Fruit fly (Drosophila melanogaster): ENCODE data around the gene nero.

Gene nero

DNA sequence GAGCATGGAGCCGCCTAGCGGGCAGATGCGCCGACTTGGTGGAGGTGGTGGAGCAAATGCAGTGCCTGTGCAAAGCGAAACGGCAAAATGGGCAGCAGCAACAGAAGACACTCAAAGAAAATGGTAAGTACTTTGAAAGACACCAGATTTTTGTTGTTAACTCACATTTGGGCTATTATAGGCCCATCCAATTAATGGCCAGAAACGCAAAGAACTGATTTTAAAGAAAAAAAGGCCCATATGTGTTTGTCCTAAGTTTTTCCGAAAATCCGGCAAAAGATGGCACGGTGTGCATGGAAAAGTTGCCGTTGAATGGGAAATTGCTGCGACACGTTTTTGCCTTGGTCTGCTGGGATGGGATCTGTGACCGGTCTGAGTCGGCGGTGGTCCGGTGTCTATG lies 20.8 kb upstream of the nero start:
- TF ChIP-seq pdm3 (GFP tag; optimal IDR thresholded peaks at IDR 0.05) (peak; percentile 57), Met (GFP tag; optimal IDR thresholded peaks at IDR 0.05) (no peak), CG1621 (tag; optimal IDR thresholded peaks at IDR 0.05) (no peak), CG6854 (GFP tag; optimal IDR thresholded peaks at IDR 0.05) (no peak), CG11902 (GFP tag; optimal IDR thresholded peaks at IDR 0.05) (no peak), CG4318 (GFP tag; optimal IDR thresholded peaks at IDR 0.05) (no peak), OdsH (GFP tag; optimal IDR thresholded peaks at IDR 0.05) (peak; percentile 53), Ets96B (tag; optimal IDR thresholded peaks at IDR 0.05) (peak; percentile 56), Blimp-1 (GFP tag; optimal IDR thresholded peaks at IDR 0.05) (no peak), Hr39 (GFP tag; optimal IDR thresholded peaks at IDR 0.05) (no peak), CG16779 (tag; optimal IDR thresholded peaks at IDR 0.05) (peak; percentile 50), ss (GFP tag; optimal IDR thresholded peaks at IDR 0.05) (peak in 1 of 2 experiments; percentile 6), CG9139 (GFP tag; optimal IDR thresholded peaks at IDR 0.05) (no peak), CG7368 (GFP tag; optimal IDR thresholded peaks at IDR 0.05) (peak; percentile 47), CG6792 (GFP tag; optimal IDR thresholded peaks at IDR 0.05) (no peak), fkh (GFP tag; optimal IDR thresholded peaks at IDR 0.05) (no peak), CG8319 (GFP tag; optimal IDR thresholded peaks at IDR 0.05) (no peak), CG8632 (GFP tag; optimal IDR thresholded peaks at IDR 0.05) (no peak), Lpt (GFP tag; optimal IDR thresholded peaks at IDR 0.05) (peak; percentile 84), CG10669 (GFP tag; optimal IDR thresholded peaks at IDR 0.05) (peak; percentile 24), Smox (GFP tag; optimal IDR thresholded peaks at IDR 0.05) (no peak), Hr38 (GFP tag; optimal IDR thresholded peaks at IDR 0.05) (no peak), Sox102F (GFP tag; optimal IDR thresholded peaks at IDR 0.05) (no peak), vri (GFP tag; optimal IDR thresholded peaks at IDR 0.05) (no peak), CG8119 (GFP tag; IDR thresholded peaks at IDR 0.05) (peak; percentile 86), acj6 (GFP tag; optimal IDR thresholded peaks at IDR 0.05) (peak; percentile 32), Hr4 (GFP tag; optimal IDR thresholded peaks at IDR 0.05) (peak; percentile 78), svp (GFP tag) (peak; percentile 38), topi (GFP tag; optimal IDR thresholded peaks at IDR 0.05) (peak; percentile 16), lz (GFP tag; optimal IDR thresholded peaks at IDR 0.05) (no peak), CG3032 (tag; optimal IDR thresholded peaks at IDR 0.05) (peak; percentile 12), Ets21C (GFP tag; optimal IDR thresholded peaks at IDR 0.05) (no peak), CG32006 (GFP tag; optimal IDR thresholded peaks at IDR 0.05) (peak; percentile 87), Eip75B (GFP tag; optimal IDR thresholded peaks at IDR 0.05) (peak; percentile 35), cyc (GFP tag; optimal IDR thresholded peaks at IDR 0.05) (no peak), fd59A (GFP tag; optimal IDR thresholded peaks at IDR 0.05) (no peak), CG11762 (GFP tag; optimal IDR thresholded peaks at IDR 0.05; ENCODE audit: insufficient read depth) (peak; percentile 62), CG15336 (GFP tag; IDR thresholded peaks at IDR 0.05) (peak; percentile 88), salr (GFP tag; optimal IDR thresholded peaks at IDR 0.05) (peak in 1 of 2 experiments; percentile 35), Sox15 (GFP tag; optimal IDR thresholded peaks at IDR 0.05) (no peak), CG31627 (GFP tag; optimal IDR thresholded peaks at IDR 0.05) (no peak), CG6276 (GFP tag; optimal IDR thresholded peaks at IDR 0.05) (peak; percentile 83), CG3919 (GFP tag; optimal IDR thresholded peaks at IDR 0.05) (peak; percentile 81), CG11294 (GFP tag; IDR thresholded peaks at IDR 0.05) (peak; percentile 28; the same call in 1 of the 2 replicates), esn (GFP tag; optimal IDR thresholded peaks at IDR 0.05) (no peak), CG10631 (GFP tag; optimal IDR thresholded peaks at IDR 0.05) (peak; percentile 68), Eip93F (GFP tag; optimal IDR thresholded peaks at IDR 0.05) (no peak), Eip78C (GFP tag) (peak; percentile 91), spab (GFP tag; optimal IDR thresholded peaks at IDR 0.05) (peak; percentile 12), CG34406 (GFP tag; optimal IDR thresholded peaks at IDR 0.05) (no peak), dac (GFP tag; optimal IDR thresholded peaks at IDR 0.05) (peak; percentile 77), CG6808 (GFP tag; optimal IDR thresholded peaks at IDR 0.05) (peak; percentile 19), Gug (GFP tag; IDR thresholded peaks at IDR 0.05) (peak; percentile 65)

Measured in whole organism, prepupa.